Worm (Caenorhabditis elegans) whole organism, young adult: ENCODE data around the gene cul-1.
"Not testable (repeated sequence)": the region's sequence is repeated elsewhere in the genome, so short reads cannot be mapped to it uniquely, and the experiment has no call there.

Source experiments
- B0019.2 ChIP-seq: fragments of 200-800 bp; sonication (Bioruptor generic); conservative IDR thresholded peaks from 2 replicates; pipeline ENCODE4 v1.3.6; 2022; ENCODE audit warnings: missing genetic modification reagents, missing genetic modification characterization, missing compliant biosample characterization
- B0261.1 ChIP-seq: sonication (generic microtip); optimal IDR thresholded peaks from 2 replicates; lab custom pipeline; 2016; ENCODE audit warnings: mild to moderate bottlenecking, missing genetic modification characterization, moderate library complexity, missing compliant biosample characterization
- C06A6.2 ChIP-seq: fragments of 200-800 bp; sonication (Bioruptor generic); conservative IDR thresholded peaks from 2 replicates; pipeline ENCODE4 v1.3.6; 2022; ENCODE audit warnings: missing genetic modification characterization, missing compliant biosample characterization
- F49E8.2 ChIP-seq: sonication (generic microtip); optimal IDR thresholded peaks from 3 replicates; lab custom pipeline; 2017; ENCODE audit warnings: missing genetic modification characterization, mild to moderate bottlenecking, missing compliant biosample characterization, antibody characterized with exemption, moderate library complexity; ENCODE audit not compliant: insufficient read depth
- K11D2.4 ChIP-seq: fragments of 200-800 bp; sonication (Bioruptor generic); IDR thresholded peaks from 2 replicates; pipeline ENCODE4 v1.3.6; 2022; ENCODE audit warnings: missing genetic modification reagents, missing genetic modification characterization, missing compliant biosample characterization
- Y53F4B.3 ChIP-seq: fragments of 200-800 bp; sonication (Bioruptor generic); IDR thresholded peaks from 2 replicates; pipeline ENCODE4 v1.3.6; 2022; ENCODE audit warnings: missing genetic modification reagents, missing genetic modification characterization, missing compliant biosample characterization
- Y53G8AR.9 ChIP-seq: fragments of 200-800 bp; sonication (Bioruptor generic); conservative IDR thresholded peaks from 2 replicates; pipeline ENCODE4 v1.3.6; 2022; ENCODE audit warnings: missing genetic modification reagents, missing genetic modification characterization, missing compliant biosample characterization
- Y79H2A.3 ChIP-seq: fragments of 200-800 bp; sonication (Bioruptor generic); conservative IDR thresholded peaks from 2 replicates; pipeline ENCODE4 v1.3.6; 2022; ENCODE audit warnings: missing genetic modification reagents, missing genetic modification characterization, missing compliant biosample characterization
- Y95B8A.8 ChIP-seq: fragments of 200-800 bp; sonication (Bioruptor generic); IDR thresholded peaks from 2 replicates; pipeline ENCODE4 v1.3.6; 2022; ENCODE audit warnings: missing genetic modification reagents, missing genetic modification characterization, missing compliant biosample characterization
- attf-3 ChIP-seq: fragments of 200-800 bp; sonication (Bioruptor generic); conservative IDR thresholded peaks from 2 replicates; pipeline ENCODE4 v1.3.6; 2022; ENCODE audit warnings: missing genetic modification reagents, missing genetic modification characterization, missing compliant biosample characterization
- attf-5 ChIP-seq: fragments of 200-800 bp; sonication (Bioruptor generic); optimal IDR thresholded peaks from 2 replicates; lab custom pipeline; 2018; ENCODE audit warnings: mild to moderate bottlenecking, missing genetic modification characterization, missing compliant biosample characterization
- bed-2 ChIP-seq: fragments of 200-800 bp; sonication (Bioruptor generic); IDR thresholded peaks from 2 replicates; pipeline ENCODE4 v1.3.6; 2022; ENCODE audit warnings: missing genetic modification reagents, missing genetic modification characterization, missing compliant biosample characterization
- cebp-1 ChIP-seq, 2 experiments: fragments of 200-800 bp in 1 of 2; sonication (Bioruptor generic) in 1 of 2; sonication (generic microtip) in 1 of 2; IDR thresholded peaks in 1 of 2; optimal IDR thresholded peaks in 1 of 2; 2 replicates each; pipeline versions ENCODE4 v1.3.6 to Lab custom; 2017 to 2022; ENCODE audit warnings: missing compliant biosample characterization in 2 of 2, missing genetic modification characterization in 2 of 2, mild to moderate bottlenecking in 1 of 2, missing genetic modification reagents in 1 of 2, moderate library complexity in 1 of 2
- ceh-100 ChIP-seq: fragments of 200-800 bp; sonication (Bioruptor generic); IDR thresholded peaks from 2 replicates; pipeline ENCODE4 v1.3.6; 2022; ENCODE audit warnings: missing genetic modification reagents, missing genetic modification characterization, missing compliant biosample characterization
- ceh-40 ChIP-seq: fragments of 200-800 bp; sonication (Bioruptor generic); IDR thresholded peaks from 2 replicates; pipeline ENCODE4 v1.3.6; 2022; ENCODE audit warnings: missing genetic modification characterization, missing compliant biosample characterization
- ceh-91 ChIP-seq: fragments of 200-800 bp; sonication (Bioruptor generic); IDR thresholded peaks from 2 replicates; pipeline ENCODE4 v1.3.6; 2022; ENCODE audit warnings: missing genetic modification reagents, missing genetic modification characterization, missing compliant biosample characterization
- die-1 ChIP-seq: sonication (generic microtip); optimal IDR thresholded peaks from 2 replicates; lab custom pipeline; 2016; ENCODE audit warnings: missing genotype, mild to moderate bottlenecking, missing genetic modification characterization, missing compliant biosample characterization
- egrh-3 ChIP-seq: fragments of 200-800 bp; sonication (Bioruptor generic); IDR thresholded peaks from 2 replicates; pipeline ENCODE4 v1.3.6; 2022; ENCODE audit warnings: missing genetic modification reagents, missing genetic modification characterization, missing compliant biosample characterization
- ekl-4 ChIP-seq: fragments of 200-800 bp; sonication (Bioruptor generic); IDR thresholded peaks from 2 replicates; pipeline ENCODE4 v1.3.6; 2022; ENCODE audit warnings: missing genetic modification reagents, missing genetic modification characterization, missing compliant biosample characterization
- hlh-12 ChIP-seq: sonication (generic microtip); optimal IDR thresholded peaks from 2 replicates; lab custom pipeline; 2016; ENCODE audit warnings: missing genetic modification characterization, missing compliant biosample characterization
- hsf-1 ChIP-seq: fragments of 200-800 bp; sonication (Bioruptor generic); IDR thresholded peaks from 2 replicates; pipeline ENCODE4 v1.3.6; 2022; ENCODE audit warnings: missing genetic modification reagents, missing genetic modification characterization, missing compliant biosample characterization
- let-526 ChIP-seq: fragments of 200-800 bp; sonication (Bioruptor generic); IDR thresholded peaks from 2 replicates; pipeline ENCODE4 v1.3.6; 2022; ENCODE audit warnings: missing genetic modification reagents, missing genetic modification characterization, missing compliant biosample characterization
- let-607 ChIP-seq, 2 experiments: fragments of 200-800 bp in 1 of 2; sonication (Bioruptor generic) in 1 of 2; sonication (generic microtip) in 1 of 2; optimal IDR thresholded peaks; 2 replicates each; lab custom pipeline; 2016 to 2018; ENCODE audit warnings: mild to moderate bottlenecking in 2 of 2, missing compliant biosample characterization in 2 of 2, missing genetic modification characterization in 2 of 2, moderate library complexity in 2 of 2, missing genotype in 1 of 2
- lin-26 ChIP-seq: fragments of 200-800 bp; sonication (Bioruptor generic); IDR thresholded peaks from 2 replicates; pipeline ENCODE4 v1.3.6; 2022; ENCODE audit warnings: missing genetic modification reagents, missing genetic modification characterization, missing compliant biosample characterization
- lin-35 ChIP-seq, 3 experiments: fragments of 150-350 bp in 2 of 3; sonication (generic microtip) in 1 of 3; optimal IDR thresholded peaks; 2 replicates each; lab custom pipeline; 2014 to 2018; ENCODE audit warnings: missing biosample characterization in 3 of 3, missing genetic modification characterization in 3 of 3, missing genetic modification reagents in 3 of 3
- lir-1 ChIP-seq: fragments of 200-800 bp; sonication (Bioruptor generic); conservative IDR thresholded peaks from 2 replicates; pipeline ENCODE4 v1.3.6; 2022; ENCODE audit warnings: missing genetic modification reagents, missing genetic modification characterization, missing compliant biosample characterization
- lsl-1 ChIP-seq: fragments of 200-800 bp; sonication (Bioruptor generic); optimal IDR thresholded peaks from 2 replicates; lab custom pipeline; 2018; ENCODE audit warnings: mild to moderate bottlenecking, missing genetic modification characterization, moderate library complexity, missing compliant biosample characterization
- madf-10 ChIP-seq: sonication (generic microtip); optimal IDR thresholded peaks from 2 replicates; lab custom pipeline; 2016; ENCODE audit warnings: mild to moderate bottlenecking, missing genetic modification characterization, missing compliant biosample characterization
- madf-3 ChIP-seq: fragments of 200-800 bp; sonication (Bioruptor generic); IDR thresholded peaks from 2 replicates; pipeline ENCODE4 v1.3.6; 2022; ENCODE audit warnings: missing genetic modification reagents, missing genetic modification characterization, missing compliant biosample characterization
- madf-6 ChIP-seq: fragments of 200-800 bp; sonication (Bioruptor generic); IDR thresholded peaks from 2 replicates; pipeline ENCODE4 v1.3.6; 2022; ENCODE audit warnings: missing genetic modification reagents, missing genetic modification characterization, missing compliant biosample characterization
- madf-8 ChIP-seq: fragments of 200-800 bp; sonication (Bioruptor generic); conservative IDR thresholded peaks from 2 replicates; pipeline ENCODE4 v1.3.6; 2022; ENCODE audit warnings: missing genetic modification reagents, missing genetic modification characterization, missing compliant biosample characterization
- nfya-1 ChIP-seq: sonication (generic microtip); optimal IDR thresholded peaks from 2 replicates; lab custom pipeline; 2017; ENCODE audit warnings: antibody characterized with exemption, missing compliant biosample characterization, missing genetic modification characterization, borderline replicate concordance; ENCODE audit not compliant: insufficient read depth
- nfyb-1 ChIP-seq: fragments of 200-800 bp; sonication (Bioruptor generic); IDR thresholded peaks from 2 replicates; pipeline ENCODE4 v1.3.6; 2022; ENCODE audit warnings: missing genetic modification reagents, missing genetic modification characterization, missing compliant biosample characterization
- rpc-1 ChIP-seq, 2 experiments: fragments of 150-350 bp in 1 of 2; sonication (generic microtip) in 1 of 2; optimal IDR thresholded peaks; 2 replicates each; lab custom pipeline; 2014 to 2018; ENCODE audit warnings: missing biosample characterization in 1 of 2, missing genetic modification characterization in 1 of 2, missing genetic modification reagents in 1 of 2, missing genotype in 1 of 2
- snpc-4 ChIP-seq, 5 experiments: fragments of 150-350 bp in 1 of 5; sonication (generic microtip) in 4 of 5; optimal IDR thresholded peaks; 2 replicates each; lab custom pipeline; 2014 to 2018; ENCODE audit warnings: missing genetic modification characterization in 5 of 5, missing biosample characterization in 3 of 5, antibody characterized with exemption in 2 of 5, mild to moderate bottlenecking in 2 of 5, missing compliant biosample characterization in 2 of 5, missing genotype in 2 of 5, moderate library complexity in 2 of 5, missing genetic modification reagents in 1 of 5
- tbp1 ChIP-seq: fragments of 200-800 bp; sonication (Bioruptor generic); optimal IDR thresholded peaks from 2 replicates; lab custom pipeline; 2018; ENCODE audit warnings: mild to moderate bottlenecking, missing genetic modification characterization, missing compliant biosample characterization
- tbx-9 ChIP-seq: sonication (generic microtip); optimal IDR thresholded peaks from 2 replicates; lab custom pipeline; 2016; ENCODE audit warnings: borderline replicate concordance, missing genetic modification characterization, inconsistent platforms, missing compliant biosample characterization
- tlf-1 ChIP-seq: fragments of 200-800 bp; sonication (Bioruptor generic); optimal IDR thresholded peaks from 2 replicates; lab custom pipeline; 2018; ENCODE audit warnings: mild to moderate bottlenecking, missing genetic modification characterization, missing compliant biosample characterization
- xnd-1 ChIP-seq: sonication (generic microtip); optimal IDR thresholded peaks from 2 replicates; lab custom pipeline; 2016; ENCODE audit warnings: missing genotype, missing genetic modification reagents, missing genetic modification characterization, missing compliant biosample characterization
- ztf-28 ChIP-seq: fragments of 200-800 bp; sonication (Bioruptor generic); IDR thresholded peaks from 2 replicates; pipeline ENCODE4 v1.3.6; 2022; ENCODE audit warnings: missing genetic modification reagents, missing genetic modification characterization, missing compliant biosample characterization
- ztf-6 ChIP-seq: fragments of 200-800 bp; sonication (Bioruptor generic); IDR thresholded peaks from 2 replicates; pipeline ENCODE4 v1.3.6; 2022; ENCODE audit warnings: missing genetic modification reagents, missing genetic modification characterization, missing compliant biosample characterization

Gene cul-1

DNA sequence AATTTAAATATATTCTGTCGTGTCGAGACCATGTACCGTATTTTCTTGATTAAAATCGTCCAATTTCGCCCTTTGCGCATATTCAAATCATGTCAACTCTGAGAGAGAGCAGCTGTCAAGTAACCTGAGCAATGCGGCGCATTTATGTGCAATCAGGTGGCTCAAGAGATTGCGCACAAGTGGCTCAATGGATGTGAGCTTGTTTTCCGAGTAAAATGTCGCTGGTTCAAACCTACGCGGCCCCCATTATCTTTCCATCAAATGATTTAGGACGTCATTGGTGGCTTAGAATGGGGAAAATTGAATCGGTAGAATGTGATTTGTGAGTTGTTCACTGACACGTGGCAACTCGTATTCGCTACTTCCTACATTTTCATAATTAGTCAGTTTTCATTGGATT is 38.9 kb upstream of the cul-1 start:
- TF ChIP-seq lsl-1: peak; percentile 25
- no peak for TF ChIP-seq let-526
- peak; percentile 82 for TF ChIP-seq tbp1 (GFP tag; lab: Kevin White, UChicago)
- TF ChIP-seq hlh-12 (tag; lab: Kevin White, UChicago): no peak
- TF ChIP-seq F49E8.2: peak; percentile 17
- TF ChIP-seq madf-3 (GFP tag; lab: Robert Waterston, UW): 0 out of 2 replicates have a peak, but pooled peaks have one; percentile 24
- TF ChIP-seq rpc-1 (optimal IDR thresholded peaks at IDR 0.05; lab: Kevin White, UChicago): peak; percentile 48
- peak; percentile 68 for TF ChIP-seq rpc-1 (tag; optimal IDR thresholded peaks at IDR 0.05; lab: Kevin White, UChicago)
- no peak for TF ChIP-seq snpc-4 (GFP tag; optimal IDR thresholded peaks at IDR 0.05; lab: Kevin White, UChicago)
- no peak for TF ChIP-seq snpc-4 (tag; optimal IDR thresholded peaks at IDR 0.05; lab: Kevin White, UChicago)
- no peak for TF ChIP-seq Y53F4B.3 (GFP tag; lab: Robert Waterston, UW)
- peak; percentile 57 for TF ChIP-seq B0261.1 (tag; lab: Kevin White, UChicago)
- TF ChIP-seq madf-6 (GFP tag; lab: Robert Waterston, UW): 0 out of 2 replicates have a peak, but pooled peaks have one; percentile 29
- no peak for TF ChIP-seq nfya-1
- TF ChIP-seq die-1 (tag; lab: Kevin White, UChicago): peak; percentile 27
- TF ChIP-seq ztf-6: no peak
- TF ChIP-seq ceh-100 (GFP tag; lab: Robert Waterston, UW): peak; percentile 28; the same call in 1 of the 2 replicates
- no peak for TF ChIP-seq nfyb-1 (GFP tag; lab: Robert Waterston, UW)
- no peak for TF ChIP-seq K11D2.4 (GFP tag; lab: Robert Waterston, UW)
- TF ChIP-seq tbx-9 (tag; lab: Kevin White, UChicago): no peak
- 0 out of 2 replicates have a peak, but pooled peaks have one; percentile 49 for TF ChIP-seq lin-26 (GFP tag; lab: Robert Waterston, UW)

DNA sequence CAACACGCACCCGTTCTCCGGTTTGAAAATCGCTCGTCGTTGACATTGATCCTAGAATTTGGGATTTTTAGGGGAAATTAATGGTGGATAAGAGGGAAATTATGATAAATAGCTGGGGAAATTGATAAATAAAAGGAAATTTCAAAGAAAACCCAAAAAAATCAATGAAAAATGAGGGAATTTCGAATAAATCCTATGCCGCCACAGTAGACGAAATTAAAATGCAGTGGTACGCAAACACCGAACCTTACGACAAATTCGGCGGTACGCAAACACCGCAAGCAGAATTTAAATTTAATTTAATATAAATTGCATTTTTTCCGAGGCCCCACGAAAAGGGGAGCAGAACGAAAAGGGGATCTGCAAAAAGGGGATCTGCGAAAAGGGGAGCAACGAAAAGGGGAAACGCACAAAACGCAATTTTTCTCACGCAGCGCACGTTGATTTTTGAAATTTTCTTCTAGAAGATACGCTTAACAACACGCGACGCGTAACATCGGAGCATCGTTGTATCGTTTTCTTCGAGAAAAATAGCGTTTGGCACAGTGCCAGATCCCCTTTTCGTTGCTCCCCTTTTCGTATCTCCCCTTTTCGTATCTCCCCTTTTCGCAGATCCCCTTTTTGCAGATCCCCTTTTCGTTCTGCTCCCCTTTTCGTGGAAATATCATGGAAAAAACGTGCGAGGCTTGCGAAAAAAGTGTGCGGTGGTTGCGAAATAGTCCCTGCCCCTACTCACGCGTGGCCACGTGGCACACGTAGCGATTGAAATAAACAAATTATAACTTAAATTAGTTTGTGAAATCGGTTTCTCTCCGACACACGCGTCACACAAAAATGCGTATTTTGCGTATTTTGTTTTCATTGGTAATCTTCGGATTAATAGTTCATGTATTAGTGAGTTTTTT is 34.8 kb upstream of the cul-1 start, which contains the start of the genes smrd-1 and enu-3.1:
Gene smrd-1 (minus strand): TSS at position 51 of the 905 bp plus-strand sequence.
Gene enu-3.1 (plus strand): TSS at position 339 of the 905 bp plus-strand sequence.
- peak; percentile 58 for TF ChIP-seq lsl-1
- TF ChIP-seq ceh-91 (GFP tag; lab: Robert Waterston, UW): peak; percentile 61
- TF ChIP-seq ekl-4 (GFP tag; lab: Robert Waterston, UW): peak; percentile 76
- peak; percentile 22 for TF ChIP-seq xnd-1 (tag; lab: Kevin White, UChicago)
- 0 out of 2 replicates have a peak, but pooled peaks have one; percentile 7 for TF ChIP-seq Y79H2A.3 (GFP tag; lab: Robert Waterston, UW)
- TF ChIP-seq bed-2: peak; percentile 51; the same call in 1 of the 2 replicates
- TF ChIP-seq let-607 (tag; optimal IDR thresholded peaks at IDR 0.05; lab: Kevin White, UChicago): peak in 1 of 2 experiments; percentile 22
- peak; percentile 62; the same call in 1 of the 2 replicates for TF ChIP-seq Y95B8A.8
- not testable (repeated sequence) for TF ChIP-seq snpc-4 (GFP tag; optimal IDR thresholded peaks at IDR 0.05; lab: Kevin White, UChicago)
- peak in 2 of 4 experiments; percentile 33 to 42 for TF ChIP-seq snpc-4 (tag; optimal IDR thresholded peaks at IDR 0.05; lab: Kevin White, UChicago)
- TF ChIP-seq attf-5: peak; percentile 83
- peak; percentile 51; the same call in 1 of the 2 replicates for TF ChIP-seq Y53G8AR.9 (GFP tag; lab: Robert Waterston, UW)
- TF ChIP-seq cebp-1 (GFP tag; IDR thresholded peaks at IDR 0.05; lab: Robert Waterston, UW): peak; percentile 59
- TF ChIP-seq cebp-1 (tag; optimal IDR thresholded peaks at IDR 0.05; lab: Kevin White, UChicago): peak; percentile 57
- peak; percentile 47; the same call in 1 of the 2 replicates for TF ChIP-seq ceh-40
- peak; percentile 62 for TF ChIP-seq hsf-1 (GFP tag; lab: Robert Waterston, UW)
- TF ChIP-seq attf-3: peak; percentile 63; the same call in 1 of the 2 replicates
- TF ChIP-seq let-526: 0 out of 2 replicates have a peak, but pooled peaks have one; percentile 10
- TF ChIP-seq ztf-28 (GFP tag; lab: Robert Waterston, UW): peak; percentile 79; the same call in 1 of the 2 replicates
- TF ChIP-seq tlf-1 (GFP tag; lab: Kevin White, UChicago): peak; percentile 5
- TF ChIP-seq C06A6.2 (GFP tag; lab: Robert Waterston, UW): 0 out of 2 replicates have a peak, but pooled peaks have one; percentile 27
- TF ChIP-seq lin-35 (GFP tag; optimal IDR thresholded peaks at IDR 0.05; lab: Kevin White, UChicago): peak in 1 of 3 experiments; percentile 64
- peak; percentile 41 for TF ChIP-seq madf-10 (tag; lab: Kevin White, UChicago)
- TF ChIP-seq lir-1 (GFP tag; lab: Robert Waterston, UW): 0 out of 2 replicates have a peak, but pooled peaks have one; percentile 24
- peak; percentile 61; the same call in 1 of the 2 replicates for TF ChIP-seq nfyb-1 (GFP tag; lab: Robert Waterston, UW)
- TF ChIP-seq B0019.2 (GFP tag; lab: Robert Waterston, UW): peak; percentile 70
- TF ChIP-seq madf-8 (GFP tag; lab: Robert Waterston, UW): 0 out of 2 replicates have a peak, but pooled peaks have one; percentile 34
- peak; percentile 67 for TF ChIP-seq egrh-3 (GFP tag; lab: Robert Waterston, UW)
